Worm (Caenorhabditis elegans) whole organism, young adult: ENCODE data around the gene cpr-1.

Experiments used
- B0261.1 ChIP-seq: sonication (generic microtip); optimal IDR thresholded peaks from 2 replicates; lab custom pipeline; 2016; ENCODE audit warnings: mild to moderate bottlenecking, missing genetic modification characterization, moderate library complexity, missing compliant biosample characterization
- C17E4.6 ChIP-seq: fragments of 200-800 bp; sonication (Bioruptor generic); IDR thresholded peaks from 2 replicates; pipeline ENCODE4 v1.3.6; 2022; ENCODE audit warnings: missing genetic modification reagents, missing genetic modification characterization, missing compliant biosample characterization
- D2030.7 ChIP-seq: fragments of 200-800 bp; sonication (Bioruptor generic); IDR thresholded peaks from 2 replicates; pipeline ENCODE4 v1.3.6; 2022; ENCODE audit warnings: missing genetic modification reagents, missing genetic modification characterization, missing compliant biosample characterization
- F10E7.11 ChIP-seq: sonication (generic microtip); optimal IDR thresholded peaks from 2 replicates; lab custom pipeline; 2017; ENCODE audit warnings: mild to moderate bottlenecking, missing genetic modification characterization, moderate library complexity, missing compliant biosample characterization
- F22D6.2 ChIP-seq: sonication (generic microtip); optimal IDR thresholded peaks from 2 replicates; lab custom pipeline; 2016; ENCODE audit warnings: mild to moderate bottlenecking, missing genetic modification characterization, missing compliant biosample characterization
- F39B2.1 ChIP-seq: fragments of 200-800 bp; sonication (Bioruptor generic); IDR thresholded peaks from 2 replicates; pipeline ENCODE4 v1.3.6; 2022; ENCODE audit warnings: missing genetic modification reagents, missing genetic modification characterization, missing compliant biosample characterization
- F49E8.2 ChIP-seq: sonication (generic microtip); optimal IDR thresholded peaks from 3 replicates; lab custom pipeline; 2017; ENCODE audit warnings: missing genetic modification characterization, mild to moderate bottlenecking, missing compliant biosample characterization, antibody characterized with exemption, moderate library complexity; ENCODE audit not compliant: insufficient read depth
- K12H6.12 ChIP-seq: fragments of 200-800 bp; sonication (Bioruptor generic); optimal IDR thresholded peaks from 2 replicates; lab custom pipeline; 2018; ENCODE audit warnings: mild to moderate bottlenecking, missing genetic modification characterization, missing compliant biosample characterization
- T07F8.4 ChIP-seq: sonication (generic microtip); optimal IDR thresholded peaks from 2 replicates; lab custom pipeline; 2016; ENCODE audit warnings: mild to moderate bottlenecking, missing genetic modification characterization, moderate library complexity, missing compliant biosample characterization
- T26A5.8 ChIP-seq: sonication (generic microtip); optimal IDR thresholded peaks from 2 replicates; lab custom pipeline; 2016; ENCODE audit warnings: missing genetic modification characterization, missing compliant biosample characterization
- Y53F4B.3 ChIP-seq: fragments of 200-800 bp; sonication (Bioruptor generic); IDR thresholded peaks from 2 replicates; pipeline ENCODE4 v1.3.6; 2022; ENCODE audit warnings: missing genetic modification reagents, missing genetic modification characterization, missing compliant biosample characterization
- Y53G8AR.9 ChIP-seq: fragments of 200-800 bp; sonication (Bioruptor generic); conservative IDR thresholded peaks from 2 replicates; pipeline ENCODE4 v1.3.6; 2022; ENCODE audit warnings: missing genetic modification reagents, missing genetic modification characterization, missing compliant biosample characterization
- Y56A3A.18 ChIP-seq: fragments of 200-800 bp; sonication (Bioruptor generic); IDR thresholded peaks from 2 replicates; pipeline ENCODE4 v1.3.6; 2022; ENCODE audit warnings: missing genetic modification reagents, missing genetic modification characterization, missing compliant biosample characterization
- Y79H2A.3 ChIP-seq: fragments of 200-800 bp; sonication (Bioruptor generic); conservative IDR thresholded peaks from 2 replicates; pipeline ENCODE4 v1.3.6; 2022; ENCODE audit warnings: missing genetic modification reagents, missing genetic modification characterization, missing compliant biosample characterization
- atf-7 ChIP-seq: sonication (generic microtip); optimal IDR thresholded peaks from 2 replicates; lab custom pipeline; 2017; ENCODE audit warnings: mild to moderate bottlenecking, missing genetic modification characterization, missing compliant biosample characterization
- cebp-1 ChIP-seq, 2 experiments: fragments of 200-800 bp in 1 of 2; sonication (Bioruptor generic) in 1 of 2; sonication (generic microtip) in 1 of 2; IDR thresholded peaks in 1 of 2; optimal IDR thresholded peaks in 1 of 2; 2 replicates each; pipeline versions ENCODE4 v1.3.6 to Lab custom; 2017 to 2022; ENCODE audit warnings: missing compliant biosample characterization in 2 of 2, missing genetic modification characterization in 2 of 2, mild to moderate bottlenecking in 1 of 2, missing genetic modification reagents in 1 of 2, moderate library complexity in 1 of 2
- ceh-27 ChIP-seq: fragments of 200-800 bp; sonication (Bioruptor generic); optimal IDR thresholded peaks from 2 replicates; lab custom pipeline; 2018; ENCODE audit warnings: mild to moderate bottlenecking, missing genetic modification characterization, moderate library complexity, missing compliant biosample characterization
- ceh-40 ChIP-seq: fragments of 200-800 bp; sonication (Bioruptor generic); IDR thresholded peaks from 2 replicates; pipeline ENCODE4 v1.3.6; 2022; ENCODE audit warnings: missing genetic modification characterization, missing compliant biosample characterization
- die-1 ChIP-seq: sonication (generic microtip); optimal IDR thresholded peaks from 2 replicates; lab custom pipeline; 2016; ENCODE audit warnings: missing genotype, mild to moderate bottlenecking, missing genetic modification characterization, missing compliant biosample characterization
- dox-1 ChIP-seq: fragments of 200-800 bp; sonication (Bioruptor generic); IDR thresholded peaks from 2 replicates; pipeline ENCODE4 v1.3.6; 2022; ENCODE audit warnings: missing genetic modification reagents, missing genetic modification characterization, missing compliant biosample characterization
- efl-1 ChIP-seq: fragments of 150-350 bp; optimal IDR thresholded peaks from 2 replicates; lab custom pipeline; 2014; ENCODE audit warnings: missing biosample characterization, missing genetic modification reagents, missing genetic modification characterization
- ekl-4 ChIP-seq: fragments of 200-800 bp; sonication (Bioruptor generic); IDR thresholded peaks from 2 replicates; pipeline ENCODE4 v1.3.6; 2022; ENCODE audit warnings: missing genetic modification reagents, missing genetic modification characterization, missing compliant biosample characterization
- him-1 ChIP-seq: sonication (generic microtip); optimal IDR thresholded peaks from 2 replicates; lab custom pipeline; 2016; ENCODE audit warnings: missing genotype, missing genetic modification reagents, missing genetic modification characterization, missing compliant biosample characterization
- hmg-20 ChIP-seq: fragments of 200-800 bp; sonication (Bioruptor generic); IDR thresholded peaks from 2 replicates; pipeline ENCODE4 v1.3.6; 2022; ENCODE audit warnings: missing genetic modification reagents, missing genetic modification characterization, missing compliant biosample characterization
- hrde-1 ChIP-seq: sonication (generic microtip); optimal IDR thresholded peaks from 2 replicates; lab custom pipeline; 2016; ENCODE audit warnings: missing genetic modification characterization, mild to moderate bottlenecking, missing compliant biosample characterization, moderate library complexity, missing genotype, missing genetic modification reagents, borderline replicate concordance
- hsf-1 ChIP-seq: fragments of 200-800 bp; sonication (Bioruptor generic); IDR thresholded peaks from 2 replicates; pipeline ENCODE4 v1.3.6; 2022; ENCODE audit warnings: missing genetic modification reagents, missing genetic modification characterization, missing compliant biosample characterization
- lin-35 ChIP-seq, 3 experiments: fragments of 150-350 bp in 2 of 3; sonication (generic microtip) in 1 of 3; optimal IDR thresholded peaks; 2 replicates each; lab custom pipeline; 2014 to 2018; ENCODE audit warnings: missing biosample characterization in 3 of 3, missing genetic modification characterization in 3 of 3, missing genetic modification reagents in 3 of 3
- lin-40 ChIP-seq: sonication (generic microtip); optimal IDR thresholded peaks from 2 replicates; lab custom pipeline; 2016; ENCODE audit warnings: missing genetic modification characterization, mild to moderate bottlenecking, missing compliant biosample characterization, missing genotype, missing genetic modification reagents
- madf-3 ChIP-seq: fragments of 200-800 bp; sonication (Bioruptor generic); IDR thresholded peaks from 2 replicates; pipeline ENCODE4 v1.3.6; 2022; ENCODE audit warnings: missing genetic modification reagents, missing genetic modification characterization, missing compliant biosample characterization
- madf-6 ChIP-seq: fragments of 200-800 bp; sonication (Bioruptor generic); IDR thresholded peaks from 2 replicates; pipeline ENCODE4 v1.3.6; 2022; ENCODE audit warnings: missing genetic modification reagents, missing genetic modification characterization, missing compliant biosample characterization
- mcd-1 ChIP-seq: fragments of 200-800 bp; sonication (Bioruptor generic); IDR thresholded peaks from 2 replicates; pipeline ENCODE4 v1.3.6; 2022; ENCODE audit warnings: missing genetic modification reagents, missing genetic modification characterization, missing compliant biosample characterization
- nhr-80 ChIP-seq: sonication (generic microtip); optimal IDR thresholded peaks from 2 replicates; lab custom pipeline; 2016; ENCODE audit warnings: missing genetic modification characterization, missing compliant biosample characterization
- pbrm-1 ChIP-seq: fragments of 200-800 bp; sonication (Bioruptor generic); IDR thresholded peaks from 2 replicates; pipeline ENCODE4 v1.3.6; 2022; ENCODE audit warnings: missing genetic modification reagents, missing genetic modification characterization, missing compliant biosample characterization
- repo-1 ChIP-seq: sonication (generic microtip); optimal IDR thresholded peaks from 2 replicates; lab custom pipeline; 2017; ENCODE audit warnings: mild to moderate bottlenecking, missing genetic modification characterization, missing compliant biosample characterization
- snpc-1.1 ChIP-seq: sonication (generic microtip); optimal IDR thresholded peaks from 2 replicates; lab custom pipeline; 2017; ENCODE audit warnings: missing genetic modification characterization, mild to moderate bottlenecking, missing compliant biosample characterization, antibody characterized with exemption, moderate library complexity, missing genotype, missing genetic modification reagents; ENCODE audit not compliant: insufficient read depth
- snpc-4 ChIP-seq, 5 experiments: fragments of 150-350 bp in 1 of 5; sonication (generic microtip) in 4 of 5; optimal IDR thresholded peaks; 2 replicates each; lab custom pipeline; 2014 to 2018; ENCODE audit warnings: missing genetic modification characterization in 5 of 5, missing biosample characterization in 3 of 5, antibody characterized with exemption in 2 of 5, mild to moderate bottlenecking in 2 of 5, missing compliant biosample characterization in 2 of 5, missing genotype in 2 of 5, moderate library complexity in 2 of 5, missing genetic modification reagents in 1 of 5
- tbp1 ChIP-seq: fragments of 200-800 bp; sonication (Bioruptor generic); optimal IDR thresholded peaks from 2 replicates; lab custom pipeline; 2018; ENCODE audit warnings: mild to moderate bottlenecking, missing genetic modification characterization, missing compliant biosample characterization
- tlf-1 ChIP-seq: fragments of 200-800 bp; sonication (Bioruptor generic); optimal IDR thresholded peaks from 2 replicates; lab custom pipeline; 2018; ENCODE audit warnings: mild to moderate bottlenecking, missing genetic modification characterization, missing compliant biosample characterization
- unc-62 ChIP-seq: fragments of 150-350 bp; optimal IDR thresholded peaks from 2 replicates; lab custom pipeline; 2014; ENCODE audit warnings: missing biosample characterization, missing genetic modification reagents, missing genetic modification characterization
- zfh-2 ChIP-seq: fragments of 200-800 bp; sonication (Bioruptor generic); conservative IDR thresholded peaks from 2 replicates; pipeline ENCODE4 v1.3.6; 2022; ENCODE audit warnings: missing genetic modification reagents, missing genetic modification characterization, missing compliant biosample characterization
- zim-3 ChIP-seq: sonication (generic microtip); optimal IDR thresholded peaks from 2 replicates; lab custom pipeline; 2017; ENCODE audit warnings: mild to moderate bottlenecking, missing genetic modification characterization, moderate library complexity, missing compliant biosample characterization
- ztf-25 ChIP-seq: fragments of 200-800 bp; sonication (Bioruptor generic); IDR thresholded peaks from 2 replicates; pipeline ENCODE4 v1.3.6; 2022; ENCODE audit warnings: missing genetic modification reagents, missing genetic modification characterization, missing compliant biosample characterization
- ztf-3 ChIP-seq: fragments of 200-800 bp; sonication (Bioruptor generic); optimal IDR thresholded peaks from 2 replicates; lab custom pipeline; 2018; ENCODE audit warnings: mild to moderate bottlenecking, missing genetic modification characterization, missing compliant biosample characterization

Gene cpr-1

ce11 chrV:11989861-11990260, 14.5 kb downstream of the cpr-1 start (continued):
- no peak for TF ChIP-seq him-1
- no peak for TF ChIP-seq ztf-3 (GFP tag; lab: Kevin White, UChicago)
- no peak for TF ChIP-seq unc-62 (GFP tag; lab: Kevin White, UChicago)
- no peak for TF ChIP-seq die-1 (tag; lab: Kevin White, UChicago)
- TF ChIP-seq ztf-25: no peak
- no peak for TF ChIP-seq K12H6.12 (tag; lab: Kevin White, UChicago)

- TF ChIP-seq Y53G8AR.9 (0 out of 2 replicates have a peak, but pooled peaks have one; percentile 23), madf-3 (GFP tag; lab: Robert Waterston, UW) (peak; percentile 79; the same call in 1 of the 2 replicates), pbrm-1 (GFP tag; lab: Robert Waterston, UW) (0 out of 2 replicates have a peak, but pooled peaks have one; percentile 36), snpc-4 (GFP tag; optimal IDR thresholded peaks at IDR 0.05; lab: Kevin White, UChicago) (no peak), snpc-4 (tag; optimal IDR thresholded peaks at IDR 0.05; lab: Kevin White, UChicago) (peak in 2 of 4 experiments; percentile 35 to 53), Y53F4B.3 (GFP tag; lab: Robert Waterston, UW) (0 out of 2 replicates have a peak, but pooled peaks have one; percentile 6), zim-3 (tag; lab: Kevin White, UChicago) (no peak), F49E8.2 (peak; percentile 20), hrde-1 (tag; lab: Kevin White, UChicago) (peak; percentile 66), mcd-1 (GFP tag; lab: Robert Waterston, UW) (0 out of 2 replicates have a peak, but pooled peaks have one; percentile 10), B0261.1 (tag; lab: Kevin White, UChicago) (no peak), tbp1 (peak; percentile 6), zfh-2 (GFP tag; lab: Robert Waterston, UW) (no peak), Y79H2A.3 (GFP tag; lab: Robert Waterston, UW) (peak; percentile 51; the same call in 1 of the 2 replicates), lin-35 (GFP tag; optimal IDR thresholded peaks at IDR 0.05; lab: Kevin White, UChicago) (peak in 1 of 3 experiments; percentile 18), F10E7.11 (tag; lab: Kevin White, UChicago) (no peak), T26A5.8 (tag; lab: Kevin White, UChicago) (no peak), hsf-1 (GFP tag; lab: Robert Waterston, UW) (peak; percentile 37; the same call in 1 of the 2 replicates), dox-1 (GFP tag; lab: Robert Waterston, UW) (no peak), madf-6 (GFP tag; lab: Robert Waterston, UW) (peak; percentile 27; the same call in 1 of the 2 replicates), C17E4.6 (GFP tag; lab: Robert Waterston, UW) (peak; percentile 48; the same call in 1 of the 2 replicates), repo-1 (tag; lab: Kevin White, UChicago) (peak; percentile 5), nhr-80 (no peak), tlf-1 (peak; percentile 5), hmg-20 (GFP tag; lab: Robert Waterston, UW) (0 out of 2 replicates have a peak, but pooled peaks have one; percentile 14), ekl-4 (GFP tag; lab: Robert Waterston, UW) (peak; percentile 59), efl-1 (GFP tag; lab: Kevin White, UChicago) (no peak), F39B2.1 (GFP tag; lab: Robert Waterston, UW) (no peak), snpc-1.1 (tag; lab: Kevin White, UChicago) (no peak), Y56A3A.18 (GFP tag; lab: Robert Waterston, UW) (no peak), F22D6.2 (tag; lab: Kevin White, UChicago) (no peak), lin-40 (no peak), ceh-40 (0 out of 2 replicates have a peak, but pooled peaks have one; percentile 51), cebp-1 (GFP tag; IDR thresholded peaks at IDR 0.05; lab: Robert Waterston, UW) (no peak), cebp-1 (tag; optimal IDR thresholded peaks at IDR 0.05; lab: Kevin White, UChicago) (peak; percentile 35), atf-7 (tag; lab: Kevin White, UChicago) (peak; percentile 28), K12H6.12 (tag; lab: Kevin White, UChicago) (no peak), T07F8.4 (tag; lab: Kevin White, UChicago) (no peak), D2030.7 (0 out of 2 replicates have a peak, but pooled peaks have one; percentile 20), ceh-27 (GFP tag; lab: Kevin White, UChicago) (no peak)
Observed at ce11 chrV:11990511-11991127, 15.3 kb downstream of the cpr-1 start.
